Fruit fly (Drosophila melanogaster) whole organism, embryonic: Measurements from ENCODE around the gene Dhc36C.

Source experiments
- Adf1 ChIP-seq: fragments of 200-800 bp; sonication (Bioruptor generic); IDR thresholded peaks from 2 replicates; pipeline ENCODE4 v1.3.6; 2022; ENCODE audit warnings: missing biosample characterization, missing genetic modification characterization
- CG10321 ChIP-seq: fragments of 200-800 bp; sonication (Bioruptor generic); IDR thresholded peaks from 2 replicates; pipeline ENCODE4 v1.3.6; 2022; ENCODE audit warnings: missing biosample characterization, missing genetic modification characterization
- CG11696 ChIP-seq: fragments of 200-800 bp; sonication (Bioruptor generic); IDR thresholded peaks from 2 replicates; pipeline ENCODE4 v1.3.6; 2022; ENCODE audit warnings: missing biosample characterization, missing genetic modification characterization
- CG13296 ChIP-seq: fragments of 200-800 bp; sonication (Bioruptor generic); optimal IDR thresholded peaks from 3 replicates; lab custom pipeline; 2018; ENCODE audit warnings: missing biosample characterization, mild to moderate bottlenecking, missing genetic modification characterization
- CG1603 ChIP-seq: fragments of 200-800 bp; sonication (Bioruptor generic); optimal IDR thresholded peaks from 2 replicates; lab custom pipeline; 2019; ENCODE audit warnings: missing biosample characterization, mild to moderate bottlenecking, missing genetic modification characterization, moderate library complexity
- CG16779 ChIP-seq: fragments of 200-800 bp; sonication (Bioruptor generic); IDR thresholded peaks from 2 replicates; pipeline ENCODE4 v1.3.6; 2022; ENCODE audit warnings: missing biosample characterization, missing genetic modification characterization
- CG18011 ChIP-seq: fragments of 200-800 bp; sonication (Bioruptor generic); optimal IDR thresholded peaks from 2 replicates; lab custom pipeline; 2017; ENCODE audit warnings: missing biosample characterization, missing genetic modification characterization, mild to moderate bottlenecking, moderate library complexity, missing genotype
- CG18599 ChIP-seq: fragments of 200-800 bp; sonication (Bioruptor generic); optimal IDR thresholded peaks from 3 replicates; lab custom pipeline; 2017; ENCODE audit warnings: missing biosample characterization, missing genetic modification characterization, mild to moderate bottlenecking, moderate library complexity, missing genetic modification reagents
- CG2129 ChIP-seq: fragments of 200-800 bp; sonication (Bioruptor generic); IDR thresholded peaks from 2 replicates; pipeline ENCODE4 v1.3.6; 2022; ENCODE audit warnings: missing biosample characterization, missing genetic modification characterization; ENCODE audit not compliant: partially characterized antibody
- CG30431 ChIP-seq: fragments of 200-800 bp; sonication (Bioruptor generic); optimal IDR thresholded peaks from 2 replicates; lab custom pipeline; 2017; ENCODE audit warnings: missing biosample characterization, missing genetic modification characterization
- CG31441 ChIP-seq: fragments of 200-800 bp; sonication (Bioruptor generic); IDR thresholded peaks from 2 replicates; pipeline ENCODE4 v1.3.6; 2022; ENCODE audit warnings: missing biosample characterization, missing genetic modification characterization
- CG34224 ChIP-seq: fragments of 200-800 bp; sonication (Bioruptor generic); IDR thresholded peaks from 3 replicates; pipeline ENCODE4 v1.3.6; 2022; ENCODE audit warnings: missing biosample characterization, missing genetic modification characterization; ENCODE audit not compliant: partially characterized antibody
- CG34422 ChIP-seq: fragments of 200-800 bp; sonication (Bioruptor generic); IDR thresholded peaks from 3 replicates; pipeline ENCODE4 v1.3.6; 2022; ENCODE audit warnings: missing biosample characterization, missing genetic modification characterization
- CG3726 ChIP-seq: fragments of 200-800 bp; sonication (Bioruptor generic); IDR thresholded peaks from 3 replicates; pipeline ENCODE4, ENCODE4 v1.3.6; 2022; ENCODE audit warnings: missing biosample characterization, missing genetic modification characterization
- CG4424 ChIP-seq: fragments of 200-800 bp; sonication (Bioruptor generic); optimal IDR thresholded peaks from 3 replicates; lab custom pipeline; 2016; ENCODE audit warnings: missing biosample characterization, missing genetic modification characterization
- CG4730 ChIP-seq: fragments of 200-800 bp; sonication (Bioruptor generic); IDR thresholded peaks from 2 replicates; pipeline ENCODE4 v1.3.6; 2022; ENCODE audit warnings: missing biosample characterization, missing genetic modification characterization
- CG4854 ChIP-seq: fragments of 200-800 bp; sonication (Bioruptor generic); optimal IDR thresholded peaks from 2 replicates; lab custom pipeline; 2016; ENCODE audit warnings: missing biosample characterization, missing genetic modification characterization, inconsistent platforms
- CG6272 ChIP-seq: fragments of 200-800 bp; sonication (Bioruptor generic); IDR thresholded peaks from 2 replicates; pipeline ENCODE4 v1.3.6; 2022; ENCODE audit warnings: missing biosample characterization, missing genetic modification characterization
- CG7357 ChIP-seq: fragments of 200-800 bp; sonication (Bioruptor generic); IDR thresholded peaks from 3 replicates; pipeline ENCODE4 v1.3.6; 2022; ENCODE audit warnings: missing biosample characterization, missing genetic modification characterization
- CG9437 ChIP-seq: fragments of 200-800 bp; sonication (Bioruptor generic); optimal IDR thresholded peaks from 2 replicates; lab custom pipeline; 2018; ENCODE audit warnings: missing biosample characterization, mild to moderate bottlenecking, missing genetic modification characterization
- CG9797 ChIP-seq: fragments of 200-800 bp; sonication (Bioruptor generic); optimal IDR thresholded peaks from 3 replicates; lab custom pipeline; 2018; ENCODE audit warnings: missing biosample characterization, mild to moderate bottlenecking, missing genetic modification characterization
- CoRest ChIP-seq: fragments of 200-800 bp; sonication (Bioruptor generic); optimal IDR thresholded peaks from 3 replicates; lab custom pipeline; 2018; ENCODE audit warnings: missing biosample characterization, mild to moderate bottlenecking, missing genetic modification characterization, moderate library complexity
- Dad ChIP-seq: fragments of 200-800 bp; sonication (Bioruptor generic); optimal IDR thresholded peaks from 3 replicates; lab custom pipeline; 2016; ENCODE audit warnings: missing biosample characterization, missing genetic modification characterization
- Dek ChIP-seq: fragments of 200-800 bp; sonication (Bioruptor generic); optimal IDR thresholded peaks from 3 replicates; lab custom pipeline; 2019; ENCODE audit warnings: missing biosample characterization, mild to moderate bottlenecking, missing genetic modification characterization, moderate library complexity
- Hmr ChIP-seq: fragments of 200-800 bp; sonication (Bioruptor generic); optimal IDR thresholded peaks from 3 replicates; lab custom pipeline; 2017; ENCODE audit warnings: mild to moderate bottlenecking, missing biosample characterization, missing genetic modification reagents, missing genetic modification characterization
- Hr39 ChIP-seq: fragments of >200 bp; optimal IDR thresholded peaks from 2 replicates; lab custom pipeline; 2017
- Lpt ChIP-seq: fragments of >200 bp; optimal IDR thresholded peaks from 2 replicates; lab custom pipeline; 2018; ENCODE audit warnings: missing biosample characterization, missing genetic modification characterization
- NC2α ChIP-seq: fragments of 200-800 bp; sonication (Bioruptor generic); optimal IDR thresholded peaks from 2 replicates; lab custom pipeline; 2016; ENCODE audit warnings: missing biosample characterization, missing genetic modification characterization
- Opbp ChIP-seq: fragments of 200-800 bp; sonication (Bioruptor generic); IDR thresholded peaks from 3 replicates; pipeline ENCODE4 v1.3.6; 2022; ENCODE audit warnings: missing biosample characterization, missing genetic modification characterization; ENCODE audit not compliant: partially characterized antibody
- PHDP ChIP-seq: fragments of 200-800 bp; sonication (Bioruptor generic); optimal IDR thresholded peaks from 3 replicates; lab custom pipeline; 2018; ENCODE audit warnings: missing biosample characterization, mild to moderate bottlenecking, missing genetic modification characterization, moderate library complexity
- Ptx1 ChIP-seq: fragments of 200-800 bp; sonication (Bioruptor generic); IDR thresholded peaks from 2 replicates; pipeline ENCODE4 v1.3.6; 2022; ENCODE audit warnings: missing biosample characterization, missing genetic modification characterization
- Usf ChIP-seq: fragments of 200-800 bp; sonication (Bioruptor generic); optimal IDR thresholded peaks from 2 replicates; lab custom pipeline; 2017; ENCODE audit warnings: missing genotype, missing biosample characterization, missing genetic modification characterization
- Xbp1 ChIP-seq: fragments of 200-800 bp; sonication (Bioruptor generic); optimal IDR thresholded peaks from 3 replicates; lab custom pipeline; 2016; ENCODE audit warnings: missing biosample characterization, mild to moderate bottlenecking, missing genetic modification characterization
- ase ChIP-seq: fragments of 200-800 bp; sonication (Bioruptor generic); IDR thresholded peaks from 3 replicates; pipeline ENCODE4 v1.3.6; 2022; ENCODE audit warnings: missing biosample characterization, missing genetic modification characterization
- cad ChIP-seq: fragments of >200 bp; optimal IDR thresholded peaks from 2 replicates; lab custom pipeline; 2017; ENCODE audit warnings: missing biosample characterization, missing genetic modification characterization
- caup ChIP-seq: fragments of 200-800 bp; sonication (Bioruptor generic); optimal IDR thresholded peaks from 3 replicates; lab custom pipeline; 2017; ENCODE audit warnings: missing biosample characterization, mild to moderate bottlenecking, missing genetic modification characterization, moderate library complexity; ENCODE audit not compliant: severe bottlenecking
- gcm2 ChIP-seq: fragments of 200-800 bp; sonication (Bioruptor generic); optimal IDR thresholded peaks from 2 replicates; lab custom pipeline; 2016; ENCODE audit warnings: missing biosample characterization, missing genetic modification characterization
- gro ChIP-seq: fragments of 200-800 bp; sonication (Bioruptor generic); optimal IDR thresholded peaks from 2 replicates; lab custom pipeline; 2016; ENCODE audit warnings: missing biosample characterization, missing genetic modification characterization
- ham ChIP-seq: fragments of 200-800 bp; sonication (Bioruptor generic); IDR thresholded peaks from 2 replicates; pipeline ENCODE4 v1.3.6; 2022; ENCODE audit warnings: missing biosample characterization, missing genetic modification characterization
- hkb ChIP-seq, 2 experiments: fragments of 200-800 bp in 1 of 2; fragments of >200 bp in 1 of 2; sonication (Bioruptor generic) in 1 of 2; IDR thresholded peaks in 1 of 2; optimal IDR thresholded peaks in 1 of 2; 2 replicates each; pipeline versions ENCODE4 v1.3.6 to Lab custom; 2017 to 2022; ENCODE audit warnings: missing biosample characterization in 1 of 2, missing genetic modification characterization in 1 of 2
- hth ChIP-seq: fragments of >200 bp; optimal IDR thresholded peaks from 2 replicates; lab custom pipeline; 2017; ENCODE audit warnings: inconsistent platforms
- ind ChIP-seq: fragments of 200-800 bp; sonication (Bioruptor generic); optimal IDR thresholded peaks from 3 replicates; lab custom pipeline; 2016; ENCODE audit warnings: missing biosample characterization, missing genetic modification characterization
- ken ChIP-seq: fragments of 200-800 bp; sonication (Bioruptor generic); IDR thresholded peaks from 3 replicates; pipeline ENCODE4 v1.3.6; 2022; ENCODE audit warnings: missing biosample characterization, missing genetic modification characterization
- klu ChIP-seq: fragments of 200-800 bp; sonication (Bioruptor generic); IDR thresholded peaks from 2 replicates; pipeline ENCODE4 v1.3.6; 2022; ENCODE audit warnings: missing biosample characterization, missing genetic modification characterization
- kni ChIP-seq: fragments of 200-800 bp; sonication (Bioruptor generic); optimal IDR thresholded peaks from 3 replicates; lab custom pipeline; 2017; ENCODE audit warnings: mild to moderate bottlenecking, missing biosample characterization, missing genetic modification reagents, missing genetic modification characterization
- lbe ChIP-seq: fragments of 200-800 bp; sonication (Bioruptor generic); optimal IDR thresholded peaks from 2 replicates; lab custom pipeline; 2016; ENCODE audit warnings: missing biosample characterization, mild to moderate bottlenecking, missing genetic modification characterization
- nmo ChIP-seq: fragments of 200-800 bp; sonication (Bioruptor generic); optimal IDR thresholded peaks from 2 replicates; lab custom pipeline; 2018; ENCODE audit warnings: missing biosample characterization, mild to moderate bottlenecking, missing genetic modification characterization, moderate library complexity
- sisA ChIP-seq: fragments of 200-800 bp; sonication (Bioruptor generic); IDR thresholded peaks from 2 replicates; pipeline ENCODE4 v1.3.6; 2022; ENCODE audit warnings: missing biosample characterization, missing genetic modification characterization
- twi ChIP-seq: fragments of 200-800 bp; optimal IDR thresholded peaks from 2 replicates; lab custom pipeline; 2019; ENCODE audit warnings: missing biosample characterization, mild to moderate bottlenecking, missing genetic modification characterization, moderate library complexity
- zen2 ChIP-seq: fragments of 200-800 bp; sonication (Bioruptor generic); IDR thresholded peaks from 3 replicates; pipeline ENCODE4 v1.3.6; 2022; ENCODE audit warnings: missing biosample characterization, missing genetic modification characterization; ENCODE audit not compliant: partially characterized antibody
- zfh2 ChIP-seq: fragments of 200-800 bp; sonication (Bioruptor generic); optimal IDR thresholded peaks from 2 replicates; lab custom pipeline; 2016; ENCODE audit warnings: missing biosample characterization, missing genetic modification characterization

The Dhc36C gene

DNA sequence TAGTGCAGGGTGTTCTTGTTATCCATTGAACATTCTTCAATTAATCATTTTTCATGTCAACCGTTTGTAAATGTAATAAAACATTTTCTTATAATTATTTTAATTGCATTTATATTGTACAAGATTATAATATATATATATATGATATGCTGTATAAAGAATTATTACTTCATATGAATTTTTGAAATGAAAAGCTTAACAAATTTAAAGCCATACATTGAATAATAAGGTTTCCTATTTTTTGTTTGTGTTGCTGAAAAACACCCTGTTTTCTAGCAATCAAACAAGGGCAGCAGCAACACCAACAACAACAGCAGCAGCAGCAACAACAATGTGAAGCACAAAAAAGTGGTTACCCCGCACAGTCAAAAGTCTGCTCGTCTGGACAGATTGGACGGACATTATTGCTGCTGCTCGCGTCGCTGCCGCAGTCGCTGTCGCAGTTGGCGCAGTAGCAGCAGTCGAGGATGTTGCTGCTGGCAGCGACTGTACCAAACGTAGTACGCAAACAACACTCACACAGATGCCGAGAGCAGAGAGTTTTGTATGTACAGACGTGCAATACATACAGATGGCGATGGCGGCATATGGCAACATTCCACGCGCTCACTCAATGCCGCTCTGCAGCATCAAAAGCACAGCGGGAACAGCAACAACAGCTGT lies 57.0 kb downstream of the Dhc36C start (continued):
- TF ChIP-seq PHDP (tag; lab: Kevin White, UChicago), result peak; percentile 72
- peak; percentile 54 for TF ChIP-seq CoRest
- TF ChIP-seq CG30431 (GFP tag; lab: Kevin White, UChicago), result no peak
- TF ChIP-seq hkb (optimal IDR thresholded peaks at IDR 0.05; lab: Kevin White, UChicago), result no peak
- no peak for TF ChIP-seq hkb (GFP tag; IDR thresholded peaks at IDR 0.05; lab: Robert Waterston, UW)
- TF ChIP-seq CG31441 (GFP tag; lab: Robert Waterston, UW), result peak; percentile 52
- no peak for TF ChIP-seq CG7357
- TF ChIP-seq nmo, result peak; percentile 30
- no peak for TF ChIP-seq ase
- no peak for TF ChIP-seq lbe
- TF ChIP-seq Usf, result no peak
- TF ChIP-seq zen2, result no peak; the same call in 2 of the 3 replicates
- peak; percentile 6 for TF ChIP-seq ind
- no peak for TF ChIP-seq CG4730 (GFP tag; lab: Robert Waterston, UW)
- no peak for TF ChIP-seq kni (GFP tag; lab: Kevin White, UChicago)
- TF ChIP-seq CG34422 (GFP tag; lab: Robert Waterston, UW), result no peak
- TF ChIP-seq Dek, result peak; percentile 30
- TF ChIP-seq CG34224, result no peak
- peak; percentile 77 for TF ChIP-seq CG18599 (GFP tag; lab: Kevin White, UChicago)
- no peak for TF ChIP-seq Lpt (GFP tag; lab: Kevin White, UChicago)
- TF ChIP-seq CG2129 (GFP tag; lab: Robert Waterston, UW), result no peak
- TF ChIP-seq twi (tag; lab: Kevin White, UChicago), result no peak
- TF ChIP-seq CG4424, result no peak
- no peak for TF ChIP-seq CG11696 (GFP tag; lab: Robert Waterston, UW)
- no peak for TF ChIP-seq CG6272 (GFP tag; lab: Robert Waterston, UW)
- no peak for TF ChIP-seq klu
- no peak for TF ChIP-seq zfh2
- TF ChIP-seq CG3726 (GFP tag; lab: Robert Waterston, UW), result no peak
- TF ChIP-seq Dad (GFP tag; lab: Kevin White, UChicago), result no peak
- peak; percentile 19 for TF ChIP-seq caup (GFP tag; lab: Kevin White, UChicago)
- TF ChIP-seq Opbp (GFP tag; lab: Robert Waterston, UW), result no peak
- no peak for TF ChIP-seq ham (GFP tag; lab: Robert Waterston, UW)
- no peak for TF ChIP-seq gro (GFP tag; lab: Kevin White, UChicago)
- no peak for TF ChIP-seq CG1603 (tag; lab: Kevin White, UChicago)
- peak; percentile 70 for TF ChIP-seq Hmr (GFP tag; lab: Kevin White, UChicago)
- TF ChIP-seq NC2α (GFP tag; lab: Kevin White, UChicago), result no peak
- TF ChIP-seq CG9797 (GFP tag; lab: Kevin White, UChicago), result no peak
- TF ChIP-seq Hr39 (lab: Kevin White, UChicago), result no peak
- no peak for TF ChIP-seq ken
- no peak for TF ChIP-seq CG18011 (GFP tag; lab: Kevin White, UChicago)
- TF ChIP-seq hth (lab: Kevin White, UChicago), result no peak
- TF ChIP-seq Adf1 (GFP tag; lab: Robert Waterston, UW), result peak; percentile 97
- no peak for TF ChIP-seq CG10321 (GFP tag; lab: Robert Waterston, UW)
- no peak for TF ChIP-seq CG4854 (GFP tag; lab: Kevin White, UChicago)
- no peak for TF ChIP-seq gcm2 (GFP tag; lab: Kevin White, UChicago)
- no peak for TF ChIP-seq Xbp1 (GFP tag; lab: Kevin White, UChicago)
- TF ChIP-seq Ptx1, result no peak
- TF ChIP-seq CG13296 (GFP tag; lab: Kevin White, UChicago), result peak; percentile 61
- no peak for TF ChIP-seq sisA (GFP tag; lab: Robert Waterston, UW)
- no peak for TF ChIP-seq cad
- no peak for TF ChIP-seq CG16779
- peak; percentile 37 for TF ChIP-seq CG9437 (GFP tag; lab: Kevin White, UChicago)
